Fruit fly (Drosophila melanogaster): Measurements from ENCODE around the gene CG12517.

Gene CG12517

dm6 chr2L:10858064-10859047 lies 11.6 kb upstream of the CG12517 start, which contains the start of the genes aurB and Stam (continued):
- TF ChIP-seq chinmo (GFP tag; IDR thresholded peaks at IDR 0.05; ENCODE audit: partially characterized antibody) (no peak), tll (GFP tag; optimal IDR thresholded peaks at IDR 0.05) (no peak), CG32767 (GFP tag; IDR thresholded peaks at IDR 0.05) (0 out of 2 replicates have a peak, but pooled peaks have one; percentile 43), luna (GFP tag; optimal IDR thresholded peaks at IDR 0.05) (no peak), CG15696 (tag; optimal IDR thresholded peaks at IDR 0.05) (peak; percentile 64), CG16863 (GFP tag; optimal IDR thresholded peaks at IDR 0.05) (no peak), CG1233 (GFP tag; optimal IDR thresholded peaks at IDR 0.05) (peak; percentile 55), CG4617 (GFP tag; optimal IDR thresholded peaks at IDR 0.05; ENCODE audit: borderline replicate concordance) (peak; percentile 56), CG14667 (GFP tag; IDR thresholded peaks at IDR 0.05) (0 out of 2 replicates have a peak, but pooled peaks have one; percentile 12), abd-A (tag; optimal IDR thresholded peaks at IDR 0.05) (no peak), HLH3B (GFP tag; IDR thresholded peaks at IDR 0.05) (no peak), Scr (GFP tag; IDR thresholded peaks at IDR 0.05; ENCODE audit: partially characterized antibody) (no peak), CG11560 (tag; IDR thresholded peaks at IDR 0.05) (no peak), ATbp (GFP tag; optimal IDR thresholded peaks at IDR 0.05) (no peak), Hr51 (GFP tag; optimal IDR thresholded peaks at IDR 0.05) (peak in 1 of 2 experiments; percentile 70), Atf-2 (GFP tag; optimal IDR thresholded peaks at IDR 0.05) (no peak), CG17912 (GFP tag; optimal IDR thresholded peaks at IDR 0.05) (no peak), fd3F (GFP tag; optimal IDR thresholded peaks at IDR 0.05) (peak; percentile 40), CG1529 (GFP tag; optimal IDR thresholded peaks at IDR 0.05) (peak; percentile 8), CG18011 (GFP tag; optimal IDR thresholded peaks at IDR 0.05) (no peak), Xrp1 (GFP tag; IDR thresholded peaks at IDR 0.05) (peak; percentile 64; the same call in 1 of the 2 replicates), ssp (GFP tag; IDR thresholded peaks at IDR 0.05) (0 out of 2 replicates have a peak, but pooled peaks have one; percentile 34), cad (GFP tag; optimal IDR thresholded peaks at IDR 0.05) (no peak), HLH4C (GFP tag; IDR thresholded peaks at IDR 0.05; ENCODE audit: partially characterized antibody) (no peak), CG3847 (GFP tag; IDR thresholded peaks at IDR 0.05) (no peak), CG14441 (GFP tag; IDR thresholded peaks at IDR 0.05) (0 out of 2 replicates have a peak, but pooled peaks have one; percentile 36), CG30020 (tag; optimal IDR thresholded peaks at IDR 0.05) (peak; percentile 57), BEAF-32 (GFP tag; optimal IDR thresholded peaks at IDR 0.05) (peak; percentile 7), ci (GFP tag; IDR thresholded peaks at IDR 0.05) (no peak), CG2202 (tag; optimal IDR thresholded peaks at IDR 0.05) (peak; percentile 5), danr (GFP tag; IDR thresholded peaks at IDR 0.05) (no peak), zfh1 (GFP tag; IDR thresholded peaks at IDR 0.05) (no peak), CG13424 (tag; optimal IDR thresholded peaks at IDR 0.05) (peak; percentile 78), tin (GFP tag; optimal IDR thresholded peaks at IDR 0.05) (peak; percentile 12), CG11398 (GFP tag; optimal IDR thresholded peaks at IDR 0.05) (no peak), Dp (GFP tag; optimal IDR thresholded peaks at IDR 0.05) (peak; percentile 81), CG3995 (GFP tag; optimal IDR thresholded peaks at IDR 0.05) (peak; percentile 97), CG16813 (GFP tag; IDR thresholded peaks at IDR 0.05; ENCODE audit: partially characterized antibody) (no peak), Lpt (GFP tag; optimal IDR thresholded peaks at IDR 0.05) (no peak), disco-r (GFP tag; optimal IDR thresholded peaks at IDR 0.05) (no peak), Usf (GFP tag; optimal IDR thresholded peaks at IDR 0.05) (no peak), CG13894 (tag; optimal IDR thresholded peaks at IDR 0.05) (peak; percentile 41), zen2 (GFP tag; IDR thresholded peaks at IDR 0.05; ENCODE audit: partially characterized antibody) (no peak), CG11456 (GFP tag; IDR thresholded peaks at IDR 0.05) (no peak), Eip74EF (GFP tag; optimal IDR thresholded peaks at IDR 0.05) (no peak), jing (GFP tag; optimal IDR thresholded peaks at IDR 0.05) (no peak), nerfin-1 (tag; optimal IDR thresholded peaks at IDR 0.05) (peak; percentile 16)

Data from whole organism, embryonic.